Fruit fly (Drosophila melanogaster) whole organism, embryonic: ENCODE data around the gene CG8483.

ENCODE experiments used
- Atf6 ChIP-seq: fragments of 200-800 bp; sonication (Bioruptor generic); IDR thresholded peaks from 2 replicates; pipeline ENCODE4 v1.3.6; 2022; ENCODE audit warnings: missing biosample characterization, missing genetic modification characterization
- B-H1 ChIP-seq: fragments of 200-800 bp; sonication (Bioruptor generic); IDR thresholded peaks from 3 replicates; pipeline ENCODE4 v1.3.6; 2022; ENCODE audit warnings: missing biosample characterization, missing genetic modification characterization
- BEAF-32 ChIP-seq: fragments of 200-800 bp; sonication (Bioruptor generic); optimal IDR thresholded peaks from 3 replicates; lab custom pipeline; 2017; ENCODE audit warnings: missing biosample characterization, missing genetic modification characterization, mild to moderate bottlenecking, moderate library complexity, missing genetic modification reagents
- Bgb ChIP-seq: fragments of 200-800 bp; sonication (Bioruptor generic); IDR thresholded peaks from 2 replicates; pipeline ENCODE4 v1.3.6; 2022; ENCODE audit warnings: missing biosample characterization, missing genetic modification characterization; ENCODE audit not compliant: partially characterized antibody
- CG1024 ChIP-seq: fragments of 200-800 bp; sonication (Bioruptor generic); IDR thresholded peaks from 2 replicates; pipeline ENCODE4 v1.3.6; 2022; ENCODE audit warnings: missing biosample characterization, missing genetic modification characterization
- CG11504 ChIP-seq: fragments of 200-800 bp; sonication (Bioruptor generic); optimal IDR thresholded peaks from 3 replicates; lab custom pipeline; 2019; ENCODE audit warnings: missing biosample characterization, mild to moderate bottlenecking, missing genetic modification characterization, moderate library complexity
- CG11560 ChIP-seq: fragments of 200-800 bp; sonication (Bioruptor generic); IDR thresholded peaks from 3 replicates; pipeline ENCODE4 v1.3.6; 2022; ENCODE audit warnings: missing biosample characterization, missing genetic modification characterization
- CG13287 ChIP-seq: fragments of 200-800 bp; sonication (Bioruptor generic); IDR thresholded peaks from 2 replicates; pipeline ENCODE4 v1.3.6; 2022; ENCODE audit warnings: missing biosample characterization, missing genetic modification characterization; ENCODE audit not compliant: partially characterized antibody
- CG13296 ChIP-seq: fragments of 200-800 bp; sonication (Bioruptor generic); optimal IDR thresholded peaks from 3 replicates; lab custom pipeline; 2018; ENCODE audit warnings: missing biosample characterization, mild to moderate bottlenecking, missing genetic modification characterization
- CG13775 ChIP-seq: fragments of 200-800 bp; sonication (Bioruptor generic); optimal IDR thresholded peaks from 3 replicates; lab custom pipeline; 2017; ENCODE audit warnings: missing biosample characterization, mild to moderate bottlenecking, missing genetic modification characterization
- CG15696 ChIP-seq: fragments of 200-800 bp; sonication (Bioruptor generic); optimal IDR thresholded peaks from 2 replicates; lab custom pipeline; 2019; ENCODE audit warnings: missing biosample characterization, mild to moderate bottlenecking, missing genetic modification characterization, moderate library complexity
- CG17328 ChIP-seq: fragments of 200-800 bp; sonication (Bioruptor generic); IDR thresholded peaks from 2 replicates; pipeline ENCODE4 v1.3.6; 2022; ENCODE audit warnings: missing biosample characterization, missing genetic modification characterization
- CG17385 ChIP-seq: fragments of 200-800 bp; sonication (Bioruptor generic); optimal IDR thresholded peaks from 3 replicates; lab custom pipeline; 2018; ENCODE audit warnings: missing biosample characterization, mild to moderate bottlenecking, missing genetic modification characterization
- CG17568 ChIP-seq: fragments of 200-800 bp; sonication (Bioruptor generic); optimal IDR thresholded peaks from 2 replicates; lab custom pipeline; 2018; ENCODE audit warnings: missing biosample characterization, mild to moderate bottlenecking, missing genetic modification characterization, moderate library complexity
- CG1832 ChIP-seq: fragments of 200-800 bp; sonication (Bioruptor generic); optimal IDR thresholded peaks from 2 replicates; lab custom pipeline; 2017; ENCODE audit warnings: missing biosample characterization, mild to moderate bottlenecking, missing genetic modification characterization, inconsistent platforms
- CG2875 ChIP-seq: fragments of 200-800 bp; sonication (Bioruptor generic); optimal IDR thresholded peaks from 2 replicates; lab custom pipeline; 2017; ENCODE audit warnings: missing biosample characterization, mild to moderate bottlenecking, missing genetic modification characterization, missing genetic modification reagents
- CG34224 ChIP-seq: fragments of 200-800 bp; sonication (Bioruptor generic); IDR thresholded peaks from 3 replicates; pipeline ENCODE4 v1.3.6; 2022; ENCODE audit warnings: missing biosample characterization, missing genetic modification characterization; ENCODE audit not compliant: partially characterized antibody
- CG4404 ChIP-seq: fragments of 200-800 bp; sonication (Bioruptor generic); IDR thresholded peaks from 2 replicates; pipeline ENCODE4 v1.3.6; 2022; ENCODE audit warnings: missing biosample characterization, missing genetic modification characterization
- CG5245 ChIP-seq: fragments of 200-800 bp; sonication (Bioruptor generic); optimal IDR thresholded peaks from 3 replicates; lab custom pipeline; 2016; ENCODE audit warnings: missing biosample characterization, missing genetic modification characterization
- CG6254 ChIP-seq: fragments of 200-800 bp; sonication (Bioruptor generic); optimal IDR thresholded peaks from 3 replicates; lab custom pipeline; 2017; ENCODE audit warnings: mild to moderate bottlenecking, missing biosample characterization, missing genetic modification reagents, missing genetic modification characterization
- CG7556 ChIP-seq: fragments of 200-800 bp; sonication (Bioruptor generic); optimal IDR thresholded peaks from 2 replicates; lab custom pipeline; 2017; ENCODE audit warnings: missing biosample characterization, mild to moderate bottlenecking, missing genetic modification characterization
- CG8359 ChIP-seq: fragments of 200-800 bp; sonication (Bioruptor generic); optimal IDR thresholded peaks from 2 replicates; lab custom pipeline; 2017; ENCODE audit warnings: missing biosample characterization, mild to moderate bottlenecking, missing genetic modification characterization, borderline replicate concordance
- CG8388 ChIP-seq: fragments of 200-800 bp; sonication (Bioruptor generic); optimal IDR thresholded peaks from 2 replicates; lab custom pipeline; 2019; ENCODE audit warnings: missing biosample characterization, mild to moderate bottlenecking, missing genetic modification characterization, moderate library complexity
- CG9932 ChIP-seq: fragments of 200-800 bp; sonication (Bioruptor generic); IDR thresholded peaks from 2 replicates; pipeline ENCODE4 v1.3.6; 2022; ENCODE audit warnings: missing biosample characterization, missing genetic modification characterization
- Chrac-16 ChIP-seq: fragments of 200-800 bp; sonication (Bioruptor generic); optimal IDR thresholded peaks from 3 replicates; lab custom pipeline; 2016; ENCODE audit warnings: missing biosample characterization, missing genetic modification characterization
- D19B ChIP-seq: fragments of 200-800 bp; sonication (Bioruptor generic); optimal IDR thresholded peaks from 2 replicates; lab custom pipeline; 2017; ENCODE audit warnings: missing biosample characterization, mild to moderate bottlenecking, missing genetic modification characterization
- Dad ChIP-seq: fragments of 200-800 bp; sonication (Bioruptor generic); optimal IDR thresholded peaks from 3 replicates; lab custom pipeline; 2016; ENCODE audit warnings: missing biosample characterization, missing genetic modification characterization
- Dp ChIP-seq: fragments of 200-800 bp; sonication (Bioruptor generic); optimal IDR thresholded peaks from 2 replicates; lab custom pipeline; 2018; ENCODE audit warnings: missing biosample characterization, mild to moderate bottlenecking, missing genetic modification characterization, moderate library complexity
- GATAe ChIP-seq: fragments of 200-800 bp; sonication (Bioruptor generic); conservative IDR thresholded peaks from 2 replicates; pipeline ENCODE4 v1.3.6; 2022; ENCODE audit warnings: missing biosample characterization, missing genetic modification characterization
- H2.0 ChIP-seq: fragments of 200-800 bp; sonication (Bioruptor generic); IDR thresholded peaks from 2 replicates; pipeline ENCODE4 v1.3.6; 2022; ENCODE audit warnings: missing biosample characterization, missing genetic modification characterization
- HLHmδ ChIP-seq: fragments of 200-800 bp; sonication (Bioruptor generic); optimal IDR thresholded peaks from 2 replicates; lab custom pipeline; 2018; ENCODE audit warnings: missing biosample characterization, mild to moderate bottlenecking, missing genetic modification characterization, moderate library complexity
- NfI ChIP-seq: fragments of 200-800 bp; sonication (Bioruptor generic); optimal IDR thresholded peaks from 3 replicates; lab custom pipeline; 2018; ENCODE audit warnings: missing biosample characterization, mild to moderate bottlenecking, missing genetic modification characterization, moderate library complexity
- Oaz ChIP-seq: fragments of 200-800 bp; sonication (Bioruptor generic); IDR thresholded peaks from 2 replicates; pipeline ENCODE4 v1.3.6; 2022; ENCODE audit warnings: missing biosample characterization, missing genetic modification characterization
- PHDP ChIP-seq: fragments of 200-800 bp; sonication (Bioruptor generic); optimal IDR thresholded peaks from 3 replicates; lab custom pipeline; 2018; ENCODE audit warnings: missing biosample characterization, mild to moderate bottlenecking, missing genetic modification characterization, moderate library complexity
- Spps ChIP-seq: fragments of 200-800 bp; sonication (Bioruptor generic); optimal IDR thresholded peaks from 2 replicates; lab custom pipeline; 2018; ENCODE audit warnings: missing biosample characterization, mild to moderate bottlenecking, missing genetic modification characterization
- Taf1 ChIP-seq: fragments of 200-800 bp; sonication (Bioruptor generic); IDR thresholded peaks from 2 replicates; pipeline ENCODE4 v1.3.6; 2022; ENCODE audit warnings: missing biosample characterization, missing genetic modification characterization
- ara ChIP-seq: fragments of 200-800 bp; sonication (Bioruptor generic); IDR thresholded peaks from 2 replicates; pipeline ENCODE4 v1.3.6; 2022; ENCODE audit warnings: missing biosample characterization, missing genetic modification characterization
- bbx ChIP-seq: fragments of 200-800 bp; sonication (Bioruptor generic); IDR thresholded peaks from 2 replicates; pipeline ENCODE4 v1.3.6; 2022; ENCODE audit warnings: missing biosample characterization, missing genetic modification characterization; ENCODE audit not compliant: partially characterized antibody
- chif ChIP-seq, 2 experiments: fragments of 200-800 bp; sonication (Bioruptor generic); optimal IDR thresholded peaks; 3 replicates each; lab custom pipeline; 2016; ENCODE audit warnings: missing biosample characterization in 2 of 2, missing genetic modification characterization in 2 of 2
- chinmo ChIP-seq: fragments of 200-800 bp; sonication (Bioruptor generic); IDR thresholded peaks from 4 replicates; pipeline ENCODE4 v1.3.6; 2022; ENCODE audit warnings: missing biosample characterization, missing genetic modification characterization; ENCODE audit not compliant: partially characterized antibody
- dm ChIP-seq: fragments of 200-800 bp; sonication (Bioruptor generic); optimal IDR thresholded peaks from 3 replicates; lab custom pipeline; 2016; ENCODE audit warnings: missing biosample characterization, missing genetic modification characterization
- grau ChIP-seq: fragments of 200-800 bp; optimal IDR thresholded peaks from 3 replicates; lab custom pipeline; 2019; ENCODE audit warnings: missing biosample characterization, mild to moderate bottlenecking, missing genetic modification characterization, moderate library complexity
- ken ChIP-seq: fragments of 200-800 bp; sonication (Bioruptor generic); IDR thresholded peaks from 3 replicates; pipeline ENCODE4 v1.3.6; 2022; ENCODE audit warnings: missing biosample characterization, missing genetic modification characterization
- lab ChIP-seq: fragments of 200-800 bp; sonication (Bioruptor generic); optimal IDR thresholded peaks from 3 replicates; lab custom pipeline; 2017; ENCODE audit warnings: missing biosample characterization, missing genetic modification characterization, mild to moderate bottlenecking, moderate library complexity, missing genetic modification reagents
- lilli ChIP-seq: fragments of 200-800 bp; sonication (Bioruptor generic); optimal IDR thresholded peaks from 3 replicates; lab custom pipeline; 2016; ENCODE audit warnings: missing biosample characterization, missing genetic modification characterization
- pzg ChIP-seq: fragments of 200-800 bp; sonication (Bioruptor generic); optimal IDR thresholded peaks from 3 replicates; lab custom pipeline; 2018; ENCODE audit warnings: missing biosample characterization, mild to moderate bottlenecking, missing genetic modification characterization, moderate library complexity
- sima ChIP-seq: fragments of 200-800 bp; sonication (Bioruptor generic); optimal IDR thresholded peaks from 2 replicates; lab custom pipeline; 2016; ENCODE audit warnings: missing biosample characterization, missing genetic modification characterization
- slbo ChIP-seq: fragments of 200-800 bp; sonication (Bioruptor generic); IDR thresholded peaks from 2 replicates; pipeline ENCODE4 v1.3.6; 2022; ENCODE audit warnings: missing biosample characterization, missing genetic modification characterization
- stc ChIP-seq: fragments of 200-800 bp; sonication (Bioruptor generic); IDR thresholded peaks from 2 replicates; pipeline ENCODE4 v1.3.6; 2022; ENCODE audit warnings: missing biosample characterization, missing genetic modification characterization

Gene CG8483

DNA sequence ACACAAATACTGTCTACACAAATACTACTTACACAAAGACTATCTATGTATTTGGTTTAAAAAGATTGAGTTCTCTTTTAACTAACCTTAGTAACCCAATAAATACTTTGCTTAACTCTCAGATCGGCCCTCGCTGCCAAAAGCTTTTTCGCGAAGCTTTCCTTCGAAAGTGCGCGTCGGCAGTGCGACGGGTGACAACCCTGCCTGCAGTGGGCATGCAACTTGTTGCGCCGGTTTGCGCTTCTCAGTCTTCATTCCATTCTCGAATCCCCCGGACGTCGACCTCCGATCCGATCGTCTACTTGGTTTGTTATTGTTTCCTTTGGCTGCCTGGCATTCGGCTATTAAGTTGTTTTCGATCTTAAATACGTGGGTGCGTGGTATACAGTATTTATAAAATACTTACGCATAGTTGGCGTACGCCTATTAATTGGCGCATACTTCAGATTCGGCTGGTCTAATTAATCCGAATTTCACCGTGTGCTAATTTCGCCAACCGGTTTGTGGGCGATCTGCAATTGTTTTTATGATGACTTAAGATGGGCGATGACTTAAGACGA is 45.9 kb upstream of the CG8483 start, which contains the start of gene CG11686 (continued):
- TF ChIP-seq CG7556 (no peak), CG9932 (GFP tag; lab: Robert Waterston, UW) (0 out of 2 replicates have a peak, but pooled peaks have one; percentile 15), D19B (GFP tag; lab: Kevin White, UChicago) (no peak), BEAF-32 (GFP tag; lab: Kevin White, UChicago) (no peak), CG11560 (tag; lab: Robert Waterston, UW) (no peak), GATAe (GFP tag; lab: Robert Waterston, UW) (no peak), CG34224 (GFP tag; lab: Robert Waterston, UW) (no peak), CG5245 (GFP tag; lab: Kevin White, UChicago) (no peak), sima (GFP tag; lab: Kevin White, UChicago) (no peak), CG15696 (tag; lab: Kevin White, UChicago) (no peak), bbx (GFP tag; lab: Robert Waterston, UW) (peak; percentile 56; the same call in 1 of the 2 replicates), B-H1 (no peak), Dp (GFP tag; lab: Kevin White, UChicago) (peak; percentile 14), CG11504 (tag; lab: Kevin White, UChicago) (peak; percentile 97), CG17385 (GFP tag; lab: Kevin White, UChicago) (peak; percentile 3), CG8359 (no peak), lab (GFP tag; lab: Kevin White, UChicago) (peak; percentile 44), CG2875 (GFP tag; lab: Kevin White, UChicago) (peak; percentile 9), Chrac-16 (GFP tag; lab: Kevin White, UChicago) (no peak), CG13287 (GFP tag; lab: Robert Waterston, UW) (peak; percentile 42; the same call in 1 of the 2 replicates), CG13775 (GFP tag; lab: Kevin White, UChicago) (no peak), Taf1 (GFP tag; lab: Robert Waterston, UW) (no peak), CG6254 (GFP tag; lab: Kevin White, UChicago) (no peak), chinmo (GFP tag; lab: Robert Waterston, UW) (peak; percentile 88; the same call in 3 of the 4 replicates), CG1024 (GFP tag; lab: Robert Waterston, UW) (no peak), grau (tag; lab: Kevin White, UChicago) (peak; percentile 18), HLHmδ (GFP tag; lab: Kevin White, UChicago) (peak; percentile 33), chif (GFP tag; optimal IDR thresholded peaks at IDR 0.05; lab: Kevin White, UChicago) (no peak), CG1832 (GFP tag; lab: Kevin White, UChicago) (no peak), CG8388 (GFP tag; lab: Kevin White, UChicago) (no peak), NfI (GFP tag; lab: Kevin White, UChicago) (peak; percentile 2), Bgb (peak; percentile 53; the same call in 1 of the 2 replicates), Dad (GFP tag; lab: Kevin White, UChicago) (peak; percentile 4), Atf6 (GFP tag; lab: Robert Waterston, UW) (0 out of 2 replicates have a peak, but pooled peaks have one; percentile 15), CG4404 (GFP tag; lab: Robert Waterston, UW) (no peak), stc (no peak), pzg (peak; percentile 28), CG17568 (GFP tag; lab: Kevin White, UChicago) (no peak), Oaz (GFP tag; lab: Robert Waterston, UW) (no peak), CG13296 (GFP tag; lab: Kevin White, UChicago) (no peak), ara (no peak), ken (GFP tag; lab: Robert Waterston, UW) (no peak), dm (GFP tag; lab: Kevin White, UChicago) (no peak), CG17328 (GFP tag; lab: Robert Waterston, UW) (peak; percentile 38; the same call in 1 of the 2 replicates), slbo (peak; percentile 35; the same call in 1 of the 2 replicates), lilli (GFP tag; lab: Kevin White, UChicago) (peak; percentile 6), Spps (tag; lab: Kevin White, UChicago) (no peak), H2.0 (GFP tag; lab: Robert Waterston, UW) (no peak), PHDP (no peak)
